Worm (Caenorhabditis elegans) whole organism, late embryonic: Measurements from ENCODE around the gene erp-44.3.

Experiments used
- F13H6.1 ChIP-seq: sonication (generic microtip); optimal IDR thresholded peaks from 2 replicates; lab custom pipeline; 2016; ENCODE audit warnings: missing genetic modification characterization, missing compliant biosample characterization
- K09A11.1 ChIP-seq: sonication (generic microtip); optimal IDR thresholded peaks from 2 replicates; lab custom pipeline; 2017; ENCODE audit warnings: antibody characterized with exemption, mild to moderate bottlenecking, missing genetic modification characterization, missing compliant biosample characterization; ENCODE audit not compliant: insufficient read depth
- T23F11.4 ChIP-seq: fragments of 200-800 bp; sonication (Bioruptor generic); optimal IDR thresholded peaks from 2 replicates; lab custom pipeline; 2018; ENCODE audit warnings: mild to moderate bottlenecking, missing genetic modification characterization, missing compliant biosample characterization
- Y22D7AL.16 ChIP-seq: sonication (generic microtip); optimal IDR thresholded peaks from 2 replicates; lab custom pipeline; 2016; ENCODE audit warnings: missing genetic modification characterization, missing compliant biosample characterization
- ahr-1 ChIP-seq: sonication (generic microtip); optimal IDR thresholded peaks from 2 replicates; lab custom pipeline; 2016; ENCODE audit warnings: missing genetic modification characterization, missing compliant biosample characterization
- ama-1 ChIP-seq: fragments of 150-350 bp; optimal IDR thresholded peaks from 2 replicates; lab custom pipeline; 2014
- ceh-14 ChIP-seq: sonication (generic microtip); optimal IDR thresholded peaks from 2 replicates; lab custom pipeline; 2016; ENCODE audit warnings: missing genotype, missing genetic modification characterization, missing compliant biosample characterization
- ceh-19 ChIP-seq: fragments of 200-800 bp; sonication (Bioruptor generic); optimal IDR thresholded peaks from 2 replicates; lab custom pipeline; 2018; ENCODE audit warnings: mild to moderate bottlenecking, missing genetic modification characterization, missing compliant biosample characterization
- ceh-2 ChIP-seq: sonication (generic microtip); optimal IDR thresholded peaks from 2 replicates; lab custom pipeline; 2016; ENCODE audit warnings: missing genotype, missing genetic modification characterization, missing compliant biosample characterization
- ceh-24 ChIP-seq: sonication (generic microtip); optimal IDR thresholded peaks from 2 replicates; lab custom pipeline; 2016; ENCODE audit warnings: mild to moderate bottlenecking, missing genetic modification characterization, missing compliant biosample characterization
- ceh-31 ChIP-seq: sonication (generic microtip); optimal IDR thresholded peaks from 2 replicates; lab custom pipeline; 2016; ENCODE audit warnings: missing genetic modification characterization, missing compliant biosample characterization
- ceh-48 ChIP-seq: sonication (generic microtip); optimal IDR thresholded peaks from 2 replicates; lab custom pipeline; 2016; ENCODE audit warnings: missing genetic modification characterization, inconsistent platforms, missing compliant biosample characterization
- ceh-6 ChIP-seq: fragments of 200-800 bp; sonication (Bioruptor generic); optimal IDR thresholded peaks from 2 replicates; lab custom pipeline; 2018; ENCODE audit warnings: mild to moderate bottlenecking, missing genetic modification characterization, missing compliant biosample characterization
- che-1 ChIP-seq: sonication (generic microtip); optimal IDR thresholded peaks from 2 replicates; lab custom pipeline; 2016; ENCODE audit warnings: mild to moderate bottlenecking, missing genetic modification characterization, missing compliant biosample characterization
- dmd-4 ChIP-seq: sonication (generic microtip); optimal IDR thresholded peaks from 2 replicates; lab custom pipeline; 2016; ENCODE audit warnings: borderline replicate concordance, missing genetic modification characterization, missing compliant biosample characterization
- dve-1 ChIP-seq: sonication (generic microtip); optimal IDR thresholded peaks from 2 replicates; lab custom pipeline; 2017; ENCODE audit warnings: antibody characterized with exemption, mild to moderate bottlenecking, missing genetic modification characterization, missing compliant biosample characterization
- ets-4 ChIP-seq: sonication (generic microtip); optimal IDR thresholded peaks from 2 replicates; lab custom pipeline; 2016; ENCODE audit warnings: missing genetic modification characterization, missing compliant biosample characterization
- fax-1 ChIP-seq: sonication (generic microtip); optimal IDR thresholded peaks from 2 replicates; lab custom pipeline; 2016; ENCODE audit warnings: missing genotype, missing genetic modification characterization, missing compliant biosample characterization
- fkh-6 ChIP-seq: sonication (generic microtip); optimal IDR thresholded peaks from 2 replicates; lab custom pipeline; 2016; ENCODE audit warnings: missing genetic modification characterization, missing compliant biosample characterization
- hlh-30 ChIP-seq: sonication (generic microtip); optimal IDR thresholded peaks from 2 replicates; lab custom pipeline; 2017; ENCODE audit warnings: antibody characterized with exemption, missing genetic modification characterization, missing compliant biosample characterization; ENCODE audit not compliant: insufficient read depth
- lim-6 ChIP-seq: sonication (generic microtip); optimal IDR thresholded peaks from 2 replicates; lab custom pipeline; 2016; ENCODE audit warnings: missing genetic modification characterization, missing compliant biosample characterization
- madf-2 ChIP-seq: sonication (generic microtip); optimal IDR thresholded peaks from 2 replicates; lab custom pipeline; 2017; ENCODE audit warnings: missing genetic modification characterization, missing compliant biosample characterization
- mec-3 ChIP-seq: sonication (generic microtip); optimal IDR thresholded peaks from 2 replicates; lab custom pipeline; 2016; ENCODE audit warnings: borderline replicate concordance, missing genetic modification characterization, missing compliant biosample characterization
- nfya-1 ChIP-seq: sonication (generic microtip); optimal IDR thresholded peaks from 2 replicates; lab custom pipeline; 2017; ENCODE audit warnings: missing genetic modification characterization, mild to moderate bottlenecking, missing compliant biosample characterization, antibody characterized with exemption, moderate library complexity
- nhr-11 ChIP-seq: fragments of 150-350 bp; optimal IDR thresholded peaks from 2 replicates; lab custom pipeline; 2014; ENCODE audit warnings: missing biosample characterization, missing genetic modification characterization
- nhr-232 ChIP-seq: sonication (generic microtip); optimal IDR thresholded peaks from 2 replicates; lab custom pipeline; 2016; ENCODE audit warnings: missing genetic modification characterization, missing compliant biosample characterization
- npax-4 ChIP-seq: sonication (generic microtip); optimal IDR thresholded peaks from 2 replicates; lab custom pipeline; 2016; ENCODE audit warnings: missing genetic modification characterization, missing compliant biosample characterization
- pag-3 ChIP-seq: sonication (generic microtip); optimal IDR thresholded peaks from 2 replicates; lab custom pipeline; 2016; ENCODE audit warnings: missing compliant biosample characterization, missing genetic modification characterization, borderline replicate concordance
- pat-9 ChIP-seq: fragments of 200-800 bp; sonication (Bioruptor generic); optimal IDR thresholded peaks from 2 replicates; lab custom pipeline; 2018; ENCODE audit warnings: mild to moderate bottlenecking, missing genetic modification characterization, moderate library complexity, missing compliant biosample characterization
- pha-2 ChIP-seq: sonication (generic microtip); optimal IDR thresholded peaks from 2 replicates; lab custom pipeline; 2017; ENCODE audit warnings: mild to moderate bottlenecking, missing genetic modification characterization, missing compliant biosample characterization
- pqm-1 ChIP-seq: sonication (generic microtip); optimal IDR thresholded peaks from 2 replicates; lab custom pipeline; 2016; ENCODE audit warnings: missing genetic modification characterization, missing compliant biosample characterization
- pros-1 ChIP-seq: fragments of 150-350 bp; optimal IDR thresholded peaks from 2 replicates; lab custom pipeline; 2014; ENCODE audit warnings: missing biosample characterization, missing genetic modification reagents, missing genetic modification characterization
- ref-2 ChIP-seq: sonication (generic microtip); optimal IDR thresholded peaks from 2 replicates; lab custom pipeline; 2016; ENCODE audit warnings: missing genetic modification characterization, missing compliant biosample characterization
- sox-2 ChIP-seq: fragments of 200-800 bp; sonication (Bioruptor generic); IDR thresholded peaks from 2 replicates; pipeline ENCODE4 v1.3.6; 2022; ENCODE audit warnings: missing genetic modification reagents, missing genetic modification characterization, missing compliant biosample characterization
- sox-4 ChIP-seq: sonication (generic microtip); optimal IDR thresholded peaks from 2 replicates; lab custom pipeline; 2017; ENCODE audit warnings: mild to moderate bottlenecking, missing genetic modification characterization, inconsistent platforms, missing compliant biosample characterization
- syd-9 ChIP-seq: sonication (generic microtip); optimal IDR thresholded peaks from 2 replicates; lab custom pipeline; 2016; ENCODE audit warnings: mild to moderate bottlenecking, missing genetic modification characterization, moderate library complexity, missing compliant biosample characterization
- tbx-7 ChIP-seq: sonication (generic microtip); optimal IDR thresholded peaks from 2 replicates; lab custom pipeline; 2016; ENCODE audit warnings: missing genotype, missing genetic modification characterization, missing compliant biosample characterization
- unc-3 ChIP-seq, 2 experiments: fragments of 200-800 bp in 1 of 2; sonication (Bioruptor generic) in 1 of 2; sonication (generic microtip) in 1 of 2; conservative IDR thresholded peaks in 1 of 2; optimal IDR thresholded peaks in 1 of 2; 2 replicates each; pipeline versions ENCODE4 v1.3.6 to Lab custom; 2016 to 2022; ENCODE audit warnings: missing compliant biosample characterization in 2 of 2, missing genetic modification characterization in 2 of 2, missing genetic modification reagents in 1 of 2
- unc-42 ChIP-seq: sonication (generic microtip); optimal IDR thresholded peaks from 2 replicates; lab custom pipeline; 2016; ENCODE audit warnings: missing genotype, missing genetic modification characterization, missing compliant biosample characterization
- zip-5 ChIP-seq: sonication (generic microtip); optimal IDR thresholded peaks from 2 replicates; lab custom pipeline; 2016; ENCODE audit warnings: missing genetic modification characterization, missing compliant biosample characterization
- ztf-16 ChIP-seq: sonication (generic microtip); optimal IDR thresholded peaks from 2 replicates; lab custom pipeline; 2017; ENCODE audit warnings: missing genetic modification characterization, missing compliant biosample characterization

erp-44.3 gene

ce11 chrIV:8112187-8112586, 10.3 kb upstream of the erp-44.3 start, which contains the start of gene Y42H9AR.4:
Y42H9AR.4 (minus strand) TSS chrIV:8112218.
- TF ChIP-seq unc-3 (GFP tag; conservative IDR thresholded peaks at IDR 0.05; lab: Robert Waterston, UW) (no peak), unc-3 (tag; optimal IDR thresholded peaks at IDR 0.05; lab: Kevin White, UChicago) (no peak), fkh-6 (tag; lab: Kevin White, UChicago) (no peak), fax-1 (no peak), ceh-6 (GFP tag; lab: Kevin White, UChicago) (no peak), ets-4 (no peak), nhr-11 (tag; lab: Kevin White, UChicago) (no peak), pqm-1 (tag; lab: Kevin White, UChicago) (no peak), K09A11.1 (tag; lab: Kevin White, UChicago) (no peak), ceh-14 (tag; lab: Kevin White, UChicago) (peak; percentile 11), tbx-7 (tag; lab: Kevin White, UChicago) (no peak), syd-9 (tag; lab: Kevin White, UChicago) (no peak), npax-4 (tag; lab: Kevin White, UChicago) (no peak), ahr-1 (tag; lab: Kevin White, UChicago) (no peak), nhr-232 (tag; lab: Kevin White, UChicago) (no peak), sox-4 (no peak), zip-5 (no peak), nfya-1 (tag; lab: Kevin White, UChicago) (peak; percentile 9), pat-9 (tag; lab: Kevin White, UChicago) (no peak), ceh-31 (tag; lab: Kevin White, UChicago) (peak; percentile 18), unc-42 (tag; lab: Kevin White, UChicago) (no peak), hlh-30 (tag; lab: Kevin White, UChicago) (no peak), pha-2 (tag; lab: Kevin White, UChicago) (no peak), T23F11.4 (GFP tag; lab: Kevin White, UChicago) (no peak), pag-3 (no peak), ceh-19 (GFP tag; lab: Kevin White, UChicago) (peak; percentile 14), pros-1 (tag; lab: Kevin White, UChicago) (no peak), ceh-48 (tag; lab: Kevin White, UChicago) (peak; percentile 25)

- TF ChIP-seq ztf-16 (tag; lab: Kevin White, UChicago) (no peak), sox-4 (no peak), tbx-7 (tag; lab: Kevin White, UChicago) (no peak), Y22D7AL.16 (tag; lab: Kevin White, UChicago) (no peak), unc-42 (tag; lab: Kevin White, UChicago) (no peak), fkh-6 (tag; lab: Kevin White, UChicago) (no peak), dve-1 (tag; lab: Kevin White, UChicago) (no peak), ceh-6 (GFP tag; lab: Kevin White, UChicago) (no peak), che-1 (tag; lab: Kevin White, UChicago) (no peak), ama-1 (lab: Kevin White, UChicago) (no peak), ref-2 (tag; lab: Kevin White, UChicago) (no peak), mec-3 (no peak), ceh-48 (tag; lab: Kevin White, UChicago) (no peak), dmd-4 (no peak), lim-6 (tag; lab: Kevin White, UChicago) (no peak), ceh-24 (tag; lab: Kevin White, UChicago) (no peak)
- TF ChIP-seq, all 69 proteins: peak for 0
Observed at ce11 chrIV:8112646-8113045, 9.8 kb upstream of the erp-44.3 start.

- no peak for TF ChIP-seq ceh-2 (tag; lab: Kevin White, UChicago)
- TF ChIP-seq tbx-7 (tag; lab: Kevin White, UChicago): no peak
- no peak for TF ChIP-seq nhr-232 (tag; lab: Kevin White, UChicago)
- TF ChIP-seq dve-1 (tag; lab: Kevin White, UChicago): no peak
- TF ChIP-seq syd-9 (tag; lab: Kevin White, UChicago): no peak
- TF ChIP-seq nhr-11 (tag; lab: Kevin White, UChicago): no peak
- TF ChIP-seq F13H6.1 (tag; lab: Kevin White, UChicago): no peak
- no peak for TF ChIP-seq madf-2
- TF ChIP-seq sox-2 (GFP tag; lab: Robert Waterston, UW): no peak
- TF ChIP-seq, all 69 proteins: peak for 0
Observed at ce11 chrIV:8113161-8113560, 9.3 kb upstream of the erp-44.3 start, which contains the start of gene Y42H9AR.1. Y42H9AR.1 (plus strand) TSS chrIV:8113393.
